Worm (Caenorhabditis elegans) whole organism, L3 larva: ENCODE results near the gene M01F1.8.

Experiments used
- R02D3.7 ChIP-seq: fragments of 150-350 bp; optimal IDR thresholded peaks from 2 replicates; lab custom pipeline; 2014; ENCODE audit warnings: missing biosample characterization, missing genetic modification characterization
- ZK546.5 ChIP-seq: sonication (generic microtip); optimal IDR thresholded peaks from 2 replicates; lab custom pipeline; 2017; ENCODE audit warnings: missing biosample characterization, missing genetic modification characterization
- aly-2 ChIP-seq: fragments of 150-350 bp; optimal IDR thresholded peaks from 2 replicates; lab custom pipeline; 2014; ENCODE audit warnings: missing biosample characterization, missing genetic modification characterization
- ama-1 ChIP-seq: fragments of 150-350 bp; optimal IDR thresholded peaks from 2 replicates; lab custom pipeline; 2018
- ceh-16 ChIP-seq: sonication (generic microtip); optimal IDR thresholded peaks from 2 replicates; lab custom pipeline; 2017; ENCODE audit warnings: missing biosample characterization, missing genetic modification characterization
- ceh-28 ChIP-seq: fragments of 150-350 bp; optimal IDR thresholded peaks from 2 replicates; lab custom pipeline; 2014; ENCODE audit warnings: missing biosample characterization, missing genetic modification reagents, missing genetic modification characterization
- ceh-82 ChIP-seq: fragments of 150-350 bp; optimal IDR thresholded peaks from 2 replicates; lab custom pipeline; 2014; ENCODE audit warnings: missing biosample characterization, missing genetic modification characterization
- ceh-9 ChIP-seq: sonication (generic microtip); optimal IDR thresholded peaks from 2 replicates; lab custom pipeline; 2018; ENCODE audit warnings: missing biosample characterization, missing genetic modification characterization
- daf-12 ChIP-seq: fragments of 150-350 bp; optimal IDR thresholded peaks from 2 replicates; lab custom pipeline; 2014; ENCODE audit warnings: missing biosample characterization, missing genetic modification reagents, missing genetic modification characterization
- egl-27 ChIP-seq: sonication (generic microtip); optimal IDR thresholded peaks from 4 replicates; lab custom pipeline; 2017; ENCODE audit warnings: missing biosample characterization, missing genetic modification reagents, missing genetic modification characterization
- egl-5 ChIP-seq: fragments of 150-350 bp; optimal IDR thresholded peaks from 2 replicates; lab custom pipeline; 2017; ENCODE audit warnings: missing biosample characterization, missing genetic modification reagents, missing genetic modification characterization, inconsistent platforms
- elt-1 ChIP-seq: fragments of 150-350 bp; optimal IDR thresholded peaks from 2 replicates; lab custom pipeline; 2014; ENCODE audit warnings: missing biosample characterization, missing genetic modification characterization
- elt-2 ChIP-seq: sonication (generic microtip); optimal IDR thresholded peaks from 2 replicates; lab custom pipeline; 2016; ENCODE audit warnings: missing genetic modification reagents, mild to moderate bottlenecking, missing genetic modification characterization, missing compliant biosample characterization
- elt-3 ChIP-seq, 3 experiments: fragments of 150-350 bp in 1 of 3; sonication (generic microtip) in 2 of 3; optimal IDR thresholded peaks; 2 replicates in 2 of 3; 4 replicates in 1 of 3; lab custom pipeline; 2014 to 2017; ENCODE audit warnings: missing biosample characterization in 3 of 3, missing genetic modification characterization in 3 of 3
- eor-1 ChIP-seq, 2 experiments: fragments of 150-350 bp; optimal IDR thresholded peaks; 2 replicates each; lab custom pipeline; 2014 to 2018; ENCODE audit warnings: missing biosample characterization in 2 of 2, missing genetic modification characterization in 2 of 2
- fkh-10 ChIP-seq: sonication (generic microtip); optimal IDR thresholded peaks from 2 replicates; lab custom pipeline; 2017; ENCODE audit warnings: missing biosample characterization, missing genetic modification reagents, missing genetic modification characterization
- fkh-2 ChIP-seq: fragments of 150-350 bp; optimal IDR thresholded peaks from 2 replicates; lab custom pipeline; 2014; ENCODE audit warnings: missing biosample characterization, missing genetic modification reagents, missing genetic modification characterization
- fos-1 ChIP-seq: fragments of 150-350 bp; optimal IDR thresholded peaks from 2 replicates; lab custom pipeline; 2014; ENCODE audit warnings: missing biosample characterization, missing genetic modification characterization
- hmg-11 ChIP-seq: sonication (generic microtip); optimal IDR thresholded peaks from 2 replicates; lab custom pipeline; 2016; ENCODE audit warnings: missing genetic modification characterization, missing compliant biosample characterization
- jun-1 ChIP-seq: fragments of 150-350 bp; optimal IDR thresholded peaks from 2 replicates; lab custom pipeline; 2014; ENCODE audit warnings: missing biosample characterization, missing genetic modification reagents, missing genetic modification characterization
- lin-15B ChIP-seq: fragments of 150-350 bp; optimal IDR thresholded peaks from 2 replicates; lab custom pipeline; 2014; ENCODE audit warnings: missing biosample characterization, missing genetic modification characterization
- lin-39 ChIP-seq: fragments of 150-350 bp; optimal IDR thresholded peaks from 2 replicates; lab custom pipeline; 2018; ENCODE audit warnings: missing biosample characterization, missing genetic modification reagents, missing genetic modification characterization
- lsy-12 ChIP-seq: sonication (generic microtip); optimal IDR thresholded peaks from 2 replicates; lab custom pipeline; 2016; ENCODE audit warnings: mild to moderate bottlenecking, missing genetic modification characterization, missing compliant biosample characterization
- mdl-1 ChIP-seq: fragments of 150-350 bp; optimal IDR thresholded peaks from 2 replicates; lab custom pipeline; 2014; ENCODE audit warnings: missing biosample characterization, missing genetic modification characterization
- mml-1 ChIP-seq: fragments of 150-350 bp; sonication (generic microtip); optimal IDR thresholded peaks from 3 replicates; lab custom pipeline; 2014; ENCODE audit warnings: missing biosample characterization, missing genetic modification characterization
- nfya-1 ChIP-seq: sonication (generic microtip); optimal IDR thresholded peaks from 2 replicates; lab custom pipeline; 2017; ENCODE audit warnings: missing genetic modification characterization, mild to moderate bottlenecking, missing compliant biosample characterization, antibody characterized with exemption, moderate library complexity; ENCODE audit not compliant: insufficient read depth
- nhr-11 ChIP-seq: fragments of 150-350 bp; optimal IDR thresholded peaks from 2 replicates; lab custom pipeline; 2014; ENCODE audit warnings: missing biosample characterization, missing genetic modification characterization
- nhr-12 ChIP-seq: fragments of 150-350 bp; optimal IDR thresholded peaks from 2 replicates; lab custom pipeline; 2014; ENCODE audit warnings: missing biosample characterization, missing genetic modification characterization
- nhr-23 ChIP-seq: fragments of 150-350 bp; optimal IDR thresholded peaks from 2 replicates; lab custom pipeline; 2014; ENCODE audit warnings: missing biosample characterization, missing genetic modification reagents, missing genetic modification characterization
- nhr-237 ChIP-seq: fragments of 150-350 bp; optimal IDR thresholded peaks from 2 replicates; lab custom pipeline; 2014; ENCODE audit warnings: missing biosample characterization, missing genetic modification characterization
- nhr-25 ChIP-seq: sonication (generic microtip); optimal IDR thresholded peaks from 2 replicates; lab custom pipeline; 2017; ENCODE audit warnings: missing biosample characterization, missing genetic modification characterization
- nhr-28 ChIP-seq: fragments of 150-350 bp; optimal IDR thresholded peaks from 2 replicates; lab custom pipeline; 2014; ENCODE audit warnings: missing biosample characterization, missing genetic modification characterization
- nhr-43 ChIP-seq: sonication (generic microtip); optimal IDR thresholded peaks from 2 replicates; lab custom pipeline; 2016; ENCODE audit warnings: mild to moderate bottlenecking, missing genetic modification characterization, missing compliant biosample characterization; ENCODE audit not compliant: poor library complexity, severe bottlenecking
- nhr-67 ChIP-seq: fragments of 150-350 bp; optimal IDR thresholded peaks from 2 replicates; lab custom pipeline; 2014; ENCODE audit warnings: missing biosample characterization, missing genetic modification characterization
- nhr-76 ChIP-seq: fragments of 150-350 bp; sonication (generic microtip); optimal IDR thresholded peaks from 5 replicates; lab custom pipeline; 2014; ENCODE audit warnings: missing biosample characterization, missing genetic modification characterization
- nhr-77 ChIP-seq: fragments of 150-350 bp; optimal IDR thresholded peaks from 2 replicates; lab custom pipeline; 2014; ENCODE audit warnings: missing biosample characterization, missing genetic modification characterization
- pha-4 ChIP-seq: fragments of 150-350 bp; optimal IDR thresholded peaks from 2 replicates; lab custom pipeline; 2014; ENCODE audit warnings: missing biosample characterization, missing genetic modification reagents, missing genetic modification characterization
- pqm-1 ChIP-seq: fragments of 150-350 bp; optimal IDR thresholded peaks from 2 replicates; lab custom pipeline; 2017; ENCODE audit warnings: missing biosample characterization, missing genetic modification characterization, inconsistent platforms
- sea-2 ChIP-seq: fragments of 150-350 bp; sonication (generic microtip); optimal IDR thresholded peaks from 4 replicates; lab custom pipeline; 2014; ENCODE audit warnings: missing biosample characterization, missing genetic modification reagents, missing genetic modification characterization
- skn-1 ChIP-seq: fragments of 150-350 bp; optimal IDR thresholded peaks from 2 replicates; lab custom pipeline; 2014; ENCODE audit warnings: missing biosample characterization, missing genetic modification characterization
- snpc-4 ChIP-seq: fragments of 150-350 bp; optimal IDR thresholded peaks from 2 replicates; lab custom pipeline; 2014; ENCODE audit warnings: missing biosample characterization, missing genetic modification characterization
- tbx-2 ChIP-seq: sonication (generic microtip); optimal IDR thresholded peaks from 2 replicates; lab custom pipeline; 2016; ENCODE audit warnings: mild to moderate bottlenecking, missing genetic modification characterization, missing compliant biosample characterization
- unc-39 ChIP-seq: sonication (generic microtip); optimal IDR thresholded peaks from 4 replicates; lab custom pipeline; 2017; ENCODE audit warnings: missing biosample characterization, missing genetic modification characterization
- unc-62 ChIP-seq: fragments of 150-350 bp; sonication (generic microtip); optimal IDR thresholded peaks from 4 replicates; lab custom pipeline; 2014; ENCODE audit warnings: missing biosample characterization, missing genetic modification reagents, missing genetic modification characterization
- zag-1 ChIP-seq: fragments of 150-350 bp; optimal IDR thresholded peaks from 2 replicates; lab custom pipeline; 2014; ENCODE audit warnings: missing biosample characterization, missing genetic modification characterization
- ztf-11 ChIP-seq: fragments of 150-350 bp; optimal IDR thresholded peaks from 2 replicates; lab custom pipeline; 2014; ENCODE audit warnings: missing biosample characterization, missing genetic modification characterization
- ztf-4 ChIP-seq: fragments of 150-350 bp; optimal IDR thresholded peaks from 2 replicates; lab custom pipeline; 2014; ENCODE audit warnings: missing biosample characterization, missing genetic modification characterization

The M01F1.8 gene

DNA sequence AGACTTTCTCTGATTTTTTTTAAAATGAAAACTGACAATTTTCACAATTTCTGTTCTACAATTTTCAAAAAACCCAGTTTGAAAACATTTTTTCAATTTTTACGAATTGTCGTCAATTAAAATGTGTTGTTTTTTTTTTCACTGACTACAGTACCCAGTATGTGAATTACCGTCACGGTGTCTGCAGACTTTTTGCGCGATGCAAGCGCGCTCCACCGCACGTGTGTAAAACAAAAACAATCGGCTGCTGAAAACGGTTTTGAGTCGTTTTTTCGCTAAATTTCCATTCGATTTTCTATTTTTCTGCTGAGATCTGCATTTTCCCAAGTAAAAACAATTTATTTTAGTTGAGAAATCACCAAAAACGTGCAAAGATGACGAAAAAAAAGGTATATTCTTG is 46.1 kb downstream of the M01F1.8 start:
- TF ChIP-seq elt-3 (tag; optimal IDR thresholded peaks at IDR 0.05; lab: Kevin White, UChicago) (peak; percentile 66 to 95 (median 75)), hmg-11 (tag; lab: Kevin White, UChicago) (peak; percentile 85), fkh-10 (GFP tag; lab: Kevin White, UChicago) (peak; percentile 90), skn-1 (tag; lab: Kevin White, UChicago) (peak; percentile 93), ceh-9 (tag; lab: Kevin White, UChicago) (no peak), aly-2 (tag; lab: Kevin White, UChicago) (peak; percentile 67), zag-1 (tag; lab: Kevin White, UChicago) (peak; percentile 80), ceh-28 (tag; lab: Kevin White, UChicago) (peak; percentile 90), lin-39 (tag; lab: Kevin White, UChicago) (peak; percentile 94), nhr-237 (tag; lab: Kevin White, UChicago) (peak; percentile 28), sea-2 (GFP tag; lab: Kevin White, UChicago) (no peak), nfya-1 (tag; lab: Kevin White, UChicago) (peak; percentile 99), unc-62 (GFP tag; lab: Kevin White, UChicago) (peak; percentile 89), lin-15B (peak; percentile 99), daf-12 (peak; percentile 38), nhr-23 (peak; percentile 99), fos-1 (tag; lab: Kevin White, UChicago) (peak; percentile 77), ama-1 (lab: Kevin White, UChicago) (peak; percentile 78), nhr-12 (tag; lab: Kevin White, UChicago) (no peak), mml-1 (tag; lab: Kevin White, UChicago) (no peak), pqm-1 (peak; percentile 90), pha-4 (tag; lab: Kevin White, UChicago) (peak; percentile 99), nhr-11 (tag; lab: Kevin White, UChicago) (peak; percentile 92), R02D3.7 (peak; percentile 96), lsy-12 (peak; percentile 99), ztf-11 (tag; lab: Kevin White, UChicago) (no peak), nhr-77 (tag; lab: Kevin White, UChicago) (peak; percentile 83), nhr-67 (tag; lab: Kevin White, UChicago) (no peak), elt-2 (tag; lab: Kevin White, UChicago) (peak; percentile 88), egl-5 (tag; lab: Kevin White, UChicago) (peak; percentile 93), nhr-25 (tag; lab: Kevin White, UChicago) (peak; percentile 99), ceh-82 (tag; lab: Kevin White, UChicago) (peak; percentile 92), elt-1 (tag; lab: Kevin White, UChicago) (peak; percentile 79), jun-1 (peak; percentile 96), nhr-28 (tag; lab: Kevin White, UChicago) (peak; percentile 74), ceh-16 (no peak), nhr-76 (tag; lab: Kevin White, UChicago) (peak; percentile 83), mdl-1 (tag; lab: Kevin White, UChicago) (peak; percentile 57), ztf-4 (tag; lab: Kevin White, UChicago) (peak; percentile 89), nhr-43 (peak; percentile 97), egl-27 (tag; lab: Kevin White, UChicago) (peak; percentile 79), fkh-2 (peak; percentile 48), ZK546.5 (tag; lab: Kevin White, UChicago) (peak; percentile 65), unc-39 (tag; lab: Kevin White, UChicago) (peak; percentile 13), tbx-2 (tag; lab: Kevin White, UChicago) (peak; percentile 95), eor-1 (tag; optimal IDR thresholded peaks at IDR 0.05; lab: Kevin White, UChicago) (no peak), snpc-4 (tag; lab: Kevin White, UChicago) (peak; percentile 91)
